Worm (Caenorhabditis elegans) whole organism, L4 larva: ENCODE measurements around the gene nos-1.

Source experiments
- F49E8.2 ChIP-seq: sonication (generic microtip); optimal IDR thresholded peaks from 2 replicates; lab custom pipeline; 2016; ENCODE audit warnings: missing compliant biosample characterization, mild to moderate bottlenecking, missing genetic modification characterization, borderline replicate concordance
- T26A8.4 ChIP-seq: fragments of 200-800 bp; sonication (Bioruptor generic); IDR thresholded peaks from 2 replicates; pipeline ENCODE4 v1.3.6; 2022; ENCODE audit warnings: missing genetic modification characterization, missing compliant biosample characterization
- ama-1 ChIP-seq: fragments of 150-350 bp; optimal IDR thresholded peaks from 2 replicates; lab custom pipeline; 2014; ENCODE audit warnings: inconsistent platforms, mixed read lengths
- attf-4 ChIP-seq: sonication (generic microtip); optimal IDR thresholded peaks from 3 replicates; lab custom pipeline; 2017; ENCODE audit warnings: missing biosample characterization, missing genetic modification characterization
- ceh-62 ChIP-seq: sonication (generic microtip); optimal IDR thresholded peaks from 2 replicates; lab custom pipeline; 2017; ENCODE audit warnings: missing biosample characterization, missing genetic modification characterization
- ces-1 ChIP-seq: fragments of 150-350 bp; sonication (generic microtip); optimal IDR thresholded peaks from 4 replicates; lab custom pipeline; 2014; ENCODE audit warnings: missing biosample characterization, missing genetic modification reagents, missing genetic modification characterization
- daf-19 ChIP-seq: fragments of 200-800 bp; sonication (Bioruptor generic); conservative IDR thresholded peaks from 2 replicates; pipeline ENCODE4 v1.3.6; 2022; ENCODE audit warnings: missing genetic modification characterization, missing compliant biosample characterization
- egl-27 ChIP-seq: sonication (generic microtip); optimal IDR thresholded peaks from 3 replicates; lab custom pipeline; 2017; ENCODE audit warnings: missing biosample characterization, missing genetic modification reagents, missing genetic modification characterization
- hif-1 ChIP-seq, 2 experiments: sonication (generic microtip); optimal IDR thresholded peaks; 2 replicates each; lab custom pipeline; 2016 to 2017; ENCODE audit warnings: missing compliant biosample characterization in 2 of 2, missing genetic modification characterization in 2 of 2, missing genetic modification reagents in 2 of 2, missing genotype in 2 of 2, mild to moderate bottlenecking in 1 of 2
- lim-7 ChIP-seq: fragments of 200-800 bp; sonication (Bioruptor generic); IDR thresholded peaks from 2 replicates; pipeline ENCODE4 v1.3.6; 2022; ENCODE audit warnings: missing genetic modification characterization, missing compliant biosample characterization
- nhr-42 ChIP-seq: fragments of 200-800 bp; sonication (Bioruptor generic); IDR thresholded peaks from 2 replicates; pipeline ENCODE4 v1.3.6; 2022; ENCODE audit warnings: missing genetic modification characterization, missing compliant biosample characterization
- set-16 ChIP-seq: fragments of 200-800 bp; sonication (Bioruptor generic); IDR thresholded peaks from 2 replicates; pipeline ENCODE4 v1.3.6; 2022; ENCODE audit warnings: missing genetic modification reagents, missing genetic modification characterization, missing compliant biosample characterization
- unc-39 ChIP-seq: sonication (generic microtip); optimal IDR thresholded peaks from 2 replicates; lab custom pipeline; 2017; ENCODE audit warnings: missing biosample characterization, missing genetic modification characterization
- ztf-11 ChIP-seq: fragments of 150-350 bp; optimal IDR thresholded peaks from 2 replicates; lab custom pipeline; 2014; ENCODE audit warnings: missing biosample characterization, missing genetic modification characterization

DNA sequence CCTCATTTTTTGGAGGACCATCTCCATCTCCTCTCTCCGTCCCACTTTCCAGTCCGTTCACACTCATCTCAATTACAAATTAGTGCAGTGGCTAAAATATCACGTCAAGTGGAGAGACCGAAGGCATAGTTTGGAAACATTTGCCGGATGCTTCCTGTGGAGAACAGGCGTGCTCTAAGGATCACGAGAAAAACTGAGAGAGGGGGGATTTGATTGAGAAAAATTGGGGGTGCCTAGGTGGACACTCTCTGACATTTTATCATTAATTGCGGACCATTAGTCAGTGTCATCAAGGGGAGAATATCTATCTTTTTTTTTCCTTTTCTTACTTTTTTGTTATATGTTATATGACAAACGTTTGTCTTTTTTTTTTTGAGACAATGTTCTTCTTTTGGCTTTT is 29.1 kb upstream of the nos-1 start:
- TF ChIP-seq ztf-11 (tag; lab: Kevin White, UChicago) = no peak
- no peak for TF ChIP-seq T26A8.4
- TF ChIP-seq egl-27 = no peak
- TF ChIP-seq attf-4 (tag; lab: Kevin White, UChicago) = no peak
- TF ChIP-seq lim-7 (GFP tag; lab: Robert Waterston, UW) = no peak
- no peak for TF ChIP-seq nhr-42 (GFP tag; lab: Robert Waterston, UW)
- no peak for TF ChIP-seq ceh-62 (tag; lab: Kevin White, UChicago)
- TF ChIP-seq ama-1 (lab: Kevin White, UChicago) = no peak
- TF ChIP-seq hif-1 (tag; optimal IDR thresholded peaks at IDR 0.05; lab: Kevin White, UChicago) = no peak
- no peak for TF ChIP-seq set-16 (GFP tag; lab: Robert Waterston, UW)
- no peak for TF ChIP-seq ces-1
- TF ChIP-seq F49E8.2 (tag; lab: Kevin White, UChicago) = no peak
- no peak for TF ChIP-seq unc-39 (tag; lab: Kevin White, UChicago)
- no peak for TF ChIP-seq daf-19 (GFP tag; lab: Robert Waterston, UW)
